Fruit fly (Drosophila melanogaster) whole organism, wandering third instar larva: ENCODE measurements around the gene Cyp9f2.

Experiments used
- Abd-B ChIP-seq: fragments of >200 bp; optimal IDR thresholded peaks from 2 replicates; lab custom pipeline; 2017; ENCODE audit warnings: missing biosample characterization, missing genetic modification characterization
- CG32264 ChIP-seq: fragments of 200-800 bp; sonication (Bioruptor generic); optimal IDR thresholded peaks from 2 replicates; lab custom pipeline; 2016; ENCODE audit warnings: missing biosample characterization, missing genetic modification characterization
- CG9705 ChIP-seq: fragments of 200-800 bp; sonication (Bioruptor generic); optimal IDR thresholded peaks from 2 replicates; lab custom pipeline; 2018; ENCODE audit warnings: missing biosample characterization, mild to moderate bottlenecking, missing genetic modification characterization
- CrebA ChIP-seq: fragments of 200-800 bp; sonication (Bioruptor generic); optimal IDR thresholded peaks from 2 replicates; lab custom pipeline; 2016; ENCODE audit warnings: missing biosample characterization, mild to moderate bottlenecking, missing genetic modification characterization, borderline replicate concordance
- Dfd ChIP-seq: fragments of >200 bp; optimal IDR thresholded peaks from 2 replicates; lab custom pipeline; 2017; ENCODE audit warnings: missing biosample characterization, missing genetic modification characterization
- Dif ChIP-seq: fragments of 200-275, 200-300 bp; sonication (Bioruptor generic); optimal IDR thresholded peaks from 2 replicates; lab custom pipeline; 2018; ENCODE audit warnings: missing biosample characterization, missing genetic modification characterization; ENCODE audit not compliant: partially characterized antibody
- GATAd ChIP-seq: sonication (Bioruptor generic); optimal IDR thresholded peaks from 2 replicates; lab custom pipeline; 2016; ENCODE audit warnings: missing biosample characterization, missing genetic modification characterization
- HLH106 ChIP-seq: fragments of 200-800 bp; optimal IDR thresholded peaks from 3 replicates; lab custom pipeline; 2019; ENCODE audit warnings: missing biosample characterization, mild to moderate bottlenecking, missing genetic modification characterization, moderate library complexity
- Hnf4 ChIP-seq: fragments of 200-800 bp; sonication (Bioruptor generic); optimal IDR thresholded peaks from 2 replicates; lab custom pipeline; 2016; ENCODE audit warnings: missing biosample characterization, mild to moderate bottlenecking, missing genetic modification characterization
- Hr78 ChIP-seq: fragments of >200 bp; optimal IDR thresholded peaks from 2 replicates; lab custom pipeline; 2017; ENCODE audit warnings: missing biosample characterization, missing genetic modification characterization
- Hr83 ChIP-seq: fragments of 200-300 bp; sonication (Bioruptor generic); optimal IDR thresholded peaks from 2 replicates; lab custom pipeline; 2016; ENCODE audit warnings: missing biosample characterization, mild to moderate bottlenecking, missing genetic modification characterization, moderate library complexity; ENCODE audit not compliant: poor library complexity, severe bottlenecking
- Jra ChIP-seq: sonication (Bioruptor generic); optimal IDR thresholded peaks from 2 replicates; lab custom pipeline; 2016; ENCODE audit warnings: missing biosample characterization, missing genetic modification characterization
- Mio ChIP-seq: sonication (Bioruptor generic); optimal IDR thresholded peaks from 2 replicates; lab custom pipeline; 2016; ENCODE audit warnings: missing biosample characterization, missing genetic modification characterization
- Myc ChIP-seq: fragments of >200 bp; optimal IDR thresholded peaks from 2 replicates; lab custom pipeline; 2017
- N ChIP-seq: fragments of >200 bp; optimal IDR thresholded peaks from 2 replicates; lab custom pipeline; 2018; ENCODE audit warnings: missing biosample characterization, missing external identifiers, missing genetic modification characterization
- OdsH ChIP-seq: fragments of 200-800 bp; sonication (Bioruptor generic); optimal IDR thresholded peaks from 2 replicates; lab custom pipeline; 2016; ENCODE audit warnings: missing biosample characterization, mild to moderate bottlenecking, missing genetic modification characterization
- Rel ChIP-seq, 2 experiments: fragments of 200-800 bp; sonication (Bioruptor generic) in 1 of 2; optimal IDR thresholded peaks; 2 replicates in 1 of 2; 3 replicates in 1 of 2; lab custom pipeline; 2016 to 2019; ENCODE audit warnings: mild to moderate bottlenecking in 2 of 2, missing biosample characterization in 2 of 2, missing genetic modification characterization in 2 of 2, moderate library complexity in 1 of 2
- Vsx2 ChIP-seq: fragments of 200-300, 225-300 bp; sonication (Bioruptor generic); optimal IDR thresholded peaks from 2 replicates; lab custom pipeline; 2018; ENCODE audit warnings: missing biosample characterization, missing genetic modification characterization; ENCODE audit not compliant: partially characterized antibody
- br ChIP-seq: fragments of 200-800 bp; sonication (Bioruptor generic); optimal IDR thresholded peaks from 2 replicates; lab custom pipeline; 2016; ENCODE audit warnings: missing biosample characterization, missing genetic modification characterization
- brk ChIP-seq: fragments of 200-800 bp; sonication (Bioruptor generic); optimal IDR thresholded peaks from 2 replicates; lab custom pipeline; 2016; ENCODE audit warnings: missing biosample characterization, mild to moderate bottlenecking, missing genetic modification characterization
- dl ChIP-seq, 2 experiments: fragments of 175-275, 200-275 bp in 1 of 2; fragments of 200-275 bp in 1 of 2; sonication (Bioruptor generic); optimal IDR thresholded peaks; lab custom pipeline; 2018; ENCODE audit warnings: mild to moderate bottlenecking in 2 of 2, missing biosample characterization in 2 of 2, missing genetic modification characterization in 2 of 2, moderate library complexity in 2 of 2; ENCODE audit not compliant: partially characterized antibody in 2 of 2, insufficient read depth in 1 of 2
- dmrt93B ChIP-seq: fragments of 200-800 bp; sonication (Bioruptor generic); optimal IDR thresholded peaks from 2 replicates; lab custom pipeline; 2018; ENCODE audit warnings: missing biosample characterization, mild to moderate bottlenecking, missing genetic modification characterization
- ey ChIP-seq: fragments of 200-800 bp; sonication (Bioruptor generic); optimal IDR thresholded peaks from 2 replicates; lab custom pipeline; 2016; ENCODE audit warnings: missing biosample characterization, missing genetic modification characterization
- foxo ChIP-seq, 2 experiments: fragments of 200-800 bp; sonication (Bioruptor generic); optimal IDR thresholded peaks; 2 replicates in 1 of 2; 3 replicates in 1 of 2; lab custom pipeline; 2016 to 2017; ENCODE audit warnings: missing biosample characterization in 2 of 2, missing genetic modification characterization in 2 of 2
- fru ChIP-seq: fragments of 200-800 bp; sonication (Bioruptor generic); optimal IDR thresholded peaks from 3 replicates; lab custom pipeline; 2016; ENCODE audit warnings: missing biosample characterization, mild to moderate bottlenecking, missing genetic modification characterization
- h ChIP-seq: fragments of 200-800 bp; sonication (Bioruptor generic); optimal IDR thresholded peaks from 3 replicates; lab custom pipeline; 2016; ENCODE audit warnings: missing biosample characterization, mild to moderate bottlenecking, missing genetic modification characterization
- jim ChIP-seq: fragments of 175-275, 200-325 bp; sonication (Bioruptor generic); optimal IDR thresholded peaks from 2 replicates; lab custom pipeline; 2016; ENCODE audit warnings: missing biosample characterization, mild to moderate bottlenecking, missing genetic modification characterization
- lola ChIP-seq: fragments of >200 bp; optimal IDR thresholded peaks from 2 replicates; lab custom pipeline; 2017; ENCODE audit warnings: missing biosample characterization, missing genetic modification characterization
- pan ChIP-seq: fragments of >200 bp; optimal IDR thresholded peaks from 2 replicates; lab custom pipeline; 2017
- psq ChIP-seq: fragments of 200-800 bp; sonication (Bioruptor generic); optimal IDR thresholded peaks from 3 replicates; lab custom pipeline; 2017; ENCODE audit warnings: missing biosample characterization, mild to moderate bottlenecking, missing genetic modification characterization, moderate library complexity
- rgr ChIP-seq: fragments of 200-800 bp; sonication (Bioruptor generic); optimal IDR thresholded peaks from 3 replicates; lab custom pipeline; 2016; ENCODE audit warnings: missing biosample characterization, mild to moderate bottlenecking, missing genetic modification characterization
- sage ChIP-seq: fragments of 200-800 bp; sonication (Bioruptor generic); optimal IDR thresholded peaks from 2 replicates; lab custom pipeline; 2016; ENCODE audit warnings: missing biosample characterization, mild to moderate bottlenecking, missing genetic modification characterization
- sv ChIP-seq: fragments of 200-800 bp; sonication (Bioruptor generic); optimal IDR thresholded peaks from 3 replicates; lab custom pipeline; 2016; ENCODE audit warnings: missing biosample characterization, missing genetic modification characterization
- tai ChIP-seq: sonication (Bioruptor generic); optimal IDR thresholded peaks from 2 replicates; lab custom pipeline; 2016; ENCODE audit warnings: missing biosample characterization, missing genetic modification characterization
- usp ChIP-seq: fragments of >200 bp; optimal IDR thresholded peaks from 2 replicates; lab custom pipeline; 2017; ENCODE audit warnings: missing biosample characterization, missing genetic modification characterization
- woc ChIP-seq: sonication (Bioruptor generic); optimal IDR thresholded peaks from 2 replicates; lab custom pipeline; 2016; ENCODE audit warnings: missing biosample characterization, mild to moderate bottlenecking, missing genetic modification characterization

Cyp9f2 gene

dm6 chr3R:12373800-12374199, 32.0 kb downstream of the Cyp9f2 start, which contains the start of gene GstD4:
Gene GstD4 (plus strand): TSS chr3R:12374100.
- TF ChIP-seq Dfd (GFP tag; lab: Kevin White, UChicago) (no peak), fru (GFP tag; lab: Kevin White, UChicago) (no peak), Hr78 (GFP tag; lab: Kevin White, UChicago) (no peak), HLH106 (tag; lab: Kevin White, UChicago) (no peak), usp (GFP tag; lab: Kevin White, UChicago) (no peak), Rel (GFP tag; optimal IDR thresholded peaks at IDR 0.05; lab: Kevin White, UChicago) (no peak), Rel (tag; optimal IDR thresholded peaks at IDR 0.05; lab: Kevin White, UChicago) (no peak), sv (GFP tag; lab: Kevin White, UChicago) (no peak), dmrt93B (no peak), CG32264 (GFP tag; lab: Kevin White, UChicago) (no peak), brk (GFP tag; lab: Kevin White, UChicago) (no peak), foxo (GFP tag; optimal IDR thresholded peaks at IDR 0.05; lab: Kevin White, UChicago) (no peak), ey (GFP tag; lab: Kevin White, UChicago) (no peak), Mio (GFP tag; lab: Kevin White, UChicago) (no peak), N (GFP tag; lab: Kevin White, UChicago) (no peak), psq (no peak), Dif (GFP tag; lab: Kevin White, UChicago) (no peak)

DNA sequence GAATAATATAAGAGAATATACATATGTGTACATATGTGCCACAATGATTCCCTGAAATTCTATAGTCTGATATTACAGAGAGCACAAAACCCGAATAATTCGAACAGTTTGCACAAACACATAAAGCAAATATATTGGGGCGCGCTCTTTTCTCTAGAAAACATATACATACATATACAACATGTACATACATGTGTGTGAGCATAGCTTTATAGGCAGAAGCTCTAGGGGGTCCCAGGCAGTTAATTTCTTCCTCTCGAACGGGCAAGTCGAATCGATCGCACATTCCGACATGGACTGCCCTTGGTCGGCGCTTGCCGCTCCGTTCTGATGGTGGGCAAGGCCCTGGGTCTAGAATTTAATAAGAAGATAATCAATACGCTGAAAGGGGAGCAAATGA, 33.0 kb downstream of the Cyp9f2 start, which contains the start of gene GstD3:
Gene GstD3, plus strand, starts transcription at position 269 of the 400 bp plus-strand sequence.
- no peak for TF ChIP-seq Hr78 (GFP tag; lab: Kevin White, UChicago)

- no peak for TF ChIP-seq CG9705
- TF ChIP-seq brk (GFP tag; lab: Kevin White, UChicago): no peak
- TF ChIP-seq CrebA (GFP tag; lab: Kevin White, UChicago): no peak
- no peak for TF ChIP-seq Hnf4 (GFP tag; lab: Kevin White, UChicago)
- no peak for TF ChIP-seq ey (GFP tag; lab: Kevin White, UChicago)
- no peak for TF ChIP-seq Myc (lab: Kevin White, UChicago)
- TF ChIP-seq GATAd: no peak
- no peak for TF ChIP-seq Hr83 (GFP tag; lab: Kevin White, UChicago)
- no peak for TF ChIP-seq Vsx2 (GFP tag; lab: Kevin White, UChicago)
- TF ChIP-seq dmrt93B: no peak
- no peak for TF ChIP-seq OdsH (GFP tag; lab: Kevin White, UChicago)
- no peak for TF ChIP-seq pan
- no peak for TF ChIP-seq Hr78 (GFP tag; lab: Kevin White, UChicago)
- no peak for TF ChIP-seq foxo (GFP tag; optimal IDR thresholded peaks at IDR 0.05; lab: Kevin White, UChicago)
- no peak for TF ChIP-seq Dif (GFP tag; lab: Kevin White, UChicago)
- no peak for TF ChIP-seq sv (GFP tag; lab: Kevin White, UChicago)
- no peak for TF ChIP-seq h (GFP tag; lab: Kevin White, UChicago)
- no peak for TF ChIP-seq psq
- no peak for TF ChIP-seq rgr (GFP tag; lab: Kevin White, UChicago)
These were observed 34.2 kb downstream of the Cyp9f2 start, which contains the start of gene GstD2 for dm6 chr3R:12371671-12372070. Gene GstD2 (plus strand): TSS chr3R:12371971.

DNA sequence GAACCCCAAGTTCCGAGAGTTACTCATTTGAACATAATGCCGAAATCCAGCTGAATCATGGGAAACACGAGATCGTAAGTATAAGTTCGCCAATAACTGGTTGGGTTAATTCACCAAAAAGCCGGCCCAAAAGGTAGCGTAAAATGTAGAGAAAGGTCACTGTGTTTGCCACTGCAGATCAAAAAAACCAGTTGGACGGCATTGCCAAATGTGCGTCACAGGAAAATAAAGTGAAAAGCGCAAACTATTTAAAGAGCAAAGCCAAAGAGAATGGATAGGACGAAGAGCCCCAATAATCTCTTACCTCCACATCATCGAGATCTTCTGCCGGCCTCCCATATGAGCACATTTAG, 35.2 kb downstream of the Cyp9f2 start:
- TF ChIP-seq N (GFP tag; lab: Kevin White, UChicago): no peak
- TF ChIP-seq rgr (GFP tag; lab: Kevin White, UChicago): no peak
- TF ChIP-seq dmrt93B: no peak
- peak; percentile 49 for TF ChIP-seq Vsx2 (GFP tag; lab: Kevin White, UChicago)
- TF ChIP-seq Dfd (GFP tag; lab: Kevin White, UChicago): no peak
- TF ChIP-seq CG9705: no peak
- TF ChIP-seq h (GFP tag; lab: Kevin White, UChicago): no peak
- TF ChIP-seq Hr83 (GFP tag; lab: Kevin White, UChicago): no peak
- TF ChIP-seq Jra (GFP tag; lab: Kevin White, UChicago): no peak
- no peak for TF ChIP-seq lola (GFP tag; lab: Kevin White, UChicago)
- TF ChIP-seq CrebA (GFP tag; lab: Kevin White, UChicago): peak; percentile 55
- no peak for TF ChIP-seq Myc (lab: Kevin White, UChicago)
- TF ChIP-seq tai (GFP tag; lab: Kevin White, UChicago): no peak
- TF ChIP-seq Hnf4 (GFP tag; lab: Kevin White, UChicago): no peak
- TF ChIP-seq br: no peak
- no peak for TF ChIP-seq Mio (GFP tag; lab: Kevin White, UChicago)
- TF ChIP-seq Hr78 (GFP tag; lab: Kevin White, UChicago): no peak
- no peak for TF ChIP-seq usp (GFP tag; lab: Kevin White, UChicago)
- TF ChIP-seq dl (GFP tag; optimal IDR thresholded peaks at IDR 0.05; lab: Kevin White, UChicago; ENCODE audit: insufficient read depth in 1 of 2, partially characterized antibody in 2 of 2): peak in 1 of 2 experiments; percentile 49
- TF ChIP-seq woc (GFP tag; lab: Kevin White, UChicago): peak; percentile 44
- no peak for TF ChIP-seq brk (GFP tag; lab: Kevin White, UChicago)
- TF ChIP-seq Abd-B (GFP tag; lab: Kevin White, UChicago): no peak
- TF ChIP-seq jim: no peak
- TF ChIP-seq sage (GFP tag; lab: Kevin White, UChicago): no peak
- TF ChIP-seq Dif (GFP tag; lab: Kevin White, UChicago): peak; percentile 63
- TF ChIP-seq sv (GFP tag; lab: Kevin White, UChicago): no peak
- peak; percentile 20 for TF ChIP-seq Rel (GFP tag; optimal IDR thresholded peaks at IDR 0.05; lab: Kevin White, UChicago)
- no peak for TF ChIP-seq Rel (tag; optimal IDR thresholded peaks at IDR 0.05; lab: Kevin White, UChicago)
